Worm (Caenorhabditis elegans) whole organism, young adult: Measurements from ENCODE around the gene rskd-1.
A peak's percentile ranks its signal among the peaks of the same experiment; 100 is the strongest.

Experiments
- Y56A3A.18 ChIP-seq: fragments of 200-800 bp; sonication (Bioruptor generic); IDR thresholded peaks from 2 replicates; pipeline ENCODE4 v1.3.6; 2022; ENCODE audit warnings: missing genetic modification reagents, missing genetic modification characterization, missing compliant biosample characterization
- ZK185.1 ChIP-seq: sonication (generic microtip); optimal IDR thresholded peaks from 2 replicates; lab custom pipeline; 2016; ENCODE audit warnings: mild to moderate bottlenecking, missing genetic modification characterization, missing compliant biosample characterization; ENCODE audit not compliant: poor library complexity, severe bottlenecking
- aptf-2 ChIP-seq: fragments of 200-800 bp; sonication (Bioruptor generic); conservative IDR thresholded peaks from 2 replicates; pipeline ENCODE4 v1.3.6; 2022; ENCODE audit warnings: missing genetic modification reagents, missing genetic modification characterization, missing compliant biosample characterization
- cebp-1 ChIP-seq, 2 experiments: fragments of 200-800 bp in 1 of 2; sonication (Bioruptor generic) in 1 of 2; sonication (generic microtip) in 1 of 2; IDR thresholded peaks in 1 of 2; optimal IDR thresholded peaks in 1 of 2; 2 replicates each; pipeline versions ENCODE4 v1.3.6 to Lab custom; 2017 to 2022; ENCODE audit warnings: missing compliant biosample characterization in 2 of 2, missing genetic modification characterization in 2 of 2, mild to moderate bottlenecking in 1 of 2, missing genetic modification reagents in 1 of 2, moderate library complexity in 1 of 2
- cebp-2 ChIP-seq: fragments of 200-800 bp; sonication (Bioruptor generic); IDR thresholded peaks from 2 replicates; pipeline ENCODE4 v1.3.6; 2022; ENCODE audit warnings: missing genetic modification characterization, missing compliant biosample characterization
- ceh-100 ChIP-seq: fragments of 200-800 bp; sonication (Bioruptor generic); IDR thresholded peaks from 2 replicates; pipeline ENCODE4 v1.3.6; 2022; ENCODE audit warnings: missing genetic modification reagents, missing genetic modification characterization, missing compliant biosample characterization
- dox-1 ChIP-seq: fragments of 200-800 bp; sonication (Bioruptor generic); IDR thresholded peaks from 2 replicates; pipeline ENCODE4 v1.3.6; 2022; ENCODE audit warnings: missing genetic modification reagents, missing genetic modification characterization, missing compliant biosample characterization
- egl-18 ChIP-seq: fragments of 200-800 bp; sonication (Bioruptor generic); IDR thresholded peaks from 2 replicates; pipeline ENCODE4 v1.3.6; 2022; ENCODE audit warnings: missing genetic modification reagents, missing genetic modification characterization, missing compliant biosample characterization
- hmg-1.2 ChIP-seq: fragments of 200-800 bp; sonication (Bioruptor generic); IDR thresholded peaks from 2 replicates; pipeline ENCODE4 v1.3.6; 2022; ENCODE audit warnings: missing genetic modification reagents, missing genetic modification characterization, missing compliant biosample characterization
- madf-6 ChIP-seq: fragments of 200-800 bp; sonication (Bioruptor generic); IDR thresholded peaks from 2 replicates; pipeline ENCODE4 v1.3.6; 2022; ENCODE audit warnings: missing genetic modification reagents, missing genetic modification characterization, missing compliant biosample characterization
- mes-4 ChIP-seq: sonication (generic microtip); optimal IDR thresholded peaks from 2 replicates; lab custom pipeline; 2016; ENCODE audit warnings: missing genotype, missing genetic modification characterization, missing compliant biosample characterization
- nhr-90 ChIP-seq: sonication (generic microtip); optimal IDR thresholded peaks from 2 replicates; lab custom pipeline; 2016; ENCODE audit warnings: missing genotype, mild to moderate bottlenecking, missing genetic modification characterization, missing compliant biosample characterization
- unc-62 ChIP-seq: fragments of 150-350 bp; optimal IDR thresholded peaks from 2 replicates; lab custom pipeline; 2014; ENCODE audit warnings: missing biosample characterization, missing genetic modification reagents, missing genetic modification characterization

DNA sequence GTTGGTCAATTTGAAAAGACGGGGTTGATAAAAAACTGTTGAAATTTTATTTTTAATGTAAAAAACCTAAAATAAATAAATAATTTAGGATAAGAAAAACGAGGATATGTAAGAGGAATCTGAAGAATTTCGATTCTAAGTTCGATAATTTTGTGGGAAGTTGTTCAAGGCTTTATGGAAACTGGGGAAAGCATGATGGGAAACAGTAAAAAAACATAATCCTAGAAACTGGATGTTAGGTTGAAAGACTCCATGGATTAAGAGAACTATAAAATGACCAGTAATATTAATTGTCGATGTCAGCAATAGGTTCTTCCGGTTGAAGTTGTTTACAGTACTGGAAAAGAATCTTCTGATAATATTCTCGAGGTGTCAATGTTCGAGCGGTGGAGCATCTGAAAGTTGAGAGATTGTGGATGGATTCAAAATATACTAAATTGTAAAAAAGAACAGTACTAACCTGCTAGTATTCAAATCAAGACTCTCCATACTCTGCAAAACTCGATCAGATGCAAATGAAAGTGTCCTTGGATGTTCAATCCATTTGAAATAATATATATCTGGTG lies 31.9 kb upstream of the rskd-1 start:
- TF ChIP-seq cebp-1 (GFP tag; IDR thresholded peaks at IDR 0.05; lab: Robert Waterston, UW) (no peak), cebp-1 (tag; optimal IDR thresholded peaks at IDR 0.05; lab: Kevin White, UChicago) (peak; percentile 21), dox-1 (GFP tag; lab: Robert Waterston, UW) (no peak), egl-18 (GFP tag; lab: Robert Waterston, UW) (no peak), unc-62 (GFP tag; lab: Kevin White, UChicago) (no peak), aptf-2 (GFP tag; lab: Robert Waterston, UW) (no peak), madf-6 (GFP tag; lab: Robert Waterston, UW) (peak; percentile 56), Y56A3A.18 (0 out of 2 replicates have a peak, but pooled peaks have one; percentile 15), hmg-1.2 (GFP tag; lab: Robert Waterston, UW) (no peak), nhr-90 (no peak), ceh-100 (GFP tag; lab: Robert Waterston, UW) (no peak), ZK185.1 (peak; percentile 16), mes-4 (tag; lab: Kevin White, UChicago) (no peak), cebp-2 (no peak)
